Worm (Caenorhabditis elegans) whole organism, mixed stage, embryonic: Measurements from ENCODE around the gene spig-4.

Experiments
- M03D4.4 ChIP-seq: sonication (generic microtip); optimal IDR thresholded peaks from 2 replicates; lab custom pipeline; 2017; ENCODE audit warnings: mild to moderate bottlenecking, missing genetic modification characterization, missing compliant biosample characterization
- bed-3 ChIP-seq: fragments of 200-800 bp; sonication (Bioruptor generic); optimal IDR thresholded peaks from 3 replicates; lab custom pipeline; 2018; ENCODE audit warnings: mild to moderate bottlenecking, missing genetic modification characterization, moderate library complexity, missing compliant biosample characterization
- ceh-39 ChIP-seq: fragments of 150-350 bp; optimal IDR thresholded peaks from 2 replicates; lab custom pipeline; 2014; ENCODE audit warnings: missing biosample characterization, missing genetic modification characterization
- ceh-43 ChIP-seq: fragments of 200-800 bp; sonication (Bioruptor generic); optimal IDR thresholded peaks from 2 replicates; lab custom pipeline; 2018; ENCODE audit warnings: mild to moderate bottlenecking, missing genetic modification characterization, moderate library complexity, missing compliant biosample characterization
- ceh-83 ChIP-seq: fragments of 200-800 bp; sonication (Bioruptor generic); optimal IDR thresholded peaks from 2 replicates; lab custom pipeline; 2018; ENCODE audit warnings: mild to moderate bottlenecking, missing genetic modification characterization, missing compliant biosample characterization
- ces-1 ChIP-seq: fragments of 150-350 bp; optimal IDR thresholded peaks from 2 replicates; lab custom pipeline; 2014; ENCODE audit warnings: missing biosample characterization, missing genetic modification reagents, missing genetic modification characterization
- cnd-1 ChIP-seq: fragments of 200-800 bp; sonication (Bioruptor generic); optimal IDR thresholded peaks from 2 replicates; lab custom pipeline; 2018; ENCODE audit warnings: mild to moderate bottlenecking, missing genetic modification characterization, missing compliant biosample characterization
- drap-1 ChIP-seq: fragments of 200-800 bp; sonication (Bioruptor generic); optimal IDR thresholded peaks from 3 replicates; lab custom pipeline; 2018; ENCODE audit warnings: mild to moderate bottlenecking, missing genetic modification characterization, missing compliant biosample characterization
- elt-1 ChIP-seq: sonication (generic microtip); optimal IDR thresholded peaks from 2 replicates; lab custom pipeline; 2017; ENCODE audit warnings: missing genetic modification characterization, mild to moderate bottlenecking, missing compliant biosample characterization, antibody characterized with exemption, moderate library complexity, borderline replicate concordance; ENCODE audit not compliant: insufficient read depth
- elt-3 ChIP-seq: fragments of 150-350 bp; optimal IDR thresholded peaks from 2 replicates; lab custom pipeline; 2014; ENCODE audit warnings: missing biosample characterization, missing genetic modification characterization
- flh-1 ChIP-seq: fragments of 200-800 bp; sonication (Bioruptor generic); optimal IDR thresholded peaks from 2 replicates; lab custom pipeline; 2018; ENCODE audit warnings: mild to moderate bottlenecking, missing genetic modification characterization, moderate library complexity, missing compliant biosample characterization
- ham-2 ChIP-seq: fragments of 200-800 bp; sonication (Bioruptor generic); optimal IDR thresholded peaks from 2 replicates; lab custom pipeline; 2018; ENCODE audit warnings: mild to moderate bottlenecking, missing genetic modification characterization, missing compliant biosample characterization
- hlh-1 ChIP-seq: fragments of 150-350 bp; optimal IDR thresholded peaks from 2 replicates; lab custom pipeline; 2014; ENCODE audit warnings: missing biosample characterization, missing genetic modification reagents, missing genetic modification characterization
- lin-13 ChIP-seq: fragments of 150-350 bp; optimal IDR thresholded peaks from 2 replicates; lab custom pipeline; 2014; ENCODE audit warnings: missing biosample characterization, missing genetic modification characterization
- lin-32 ChIP-seq: fragments of 200-800 bp; sonication (Bioruptor generic); optimal IDR thresholded peaks from 2 replicates; lab custom pipeline; 2018; ENCODE audit warnings: mild to moderate bottlenecking, missing genetic modification characterization, missing compliant biosample characterization
- mep-1 ChIP-seq: fragments of 150-350 bp; optimal IDR thresholded peaks from 2 replicates; lab custom pipeline; 2017; ENCODE audit warnings: missing biosample characterization, missing genetic modification reagents, missing genetic modification characterization, inconsistent platforms
- mls-2 ChIP-seq: sonication (generic microtip); optimal IDR thresholded peaks from 2 replicates; lab custom pipeline; 2016; ENCODE audit warnings: mild to moderate bottlenecking, missing genetic modification characterization, moderate library complexity, missing compliant biosample characterization
- nhr-28 ChIP-seq: fragments of 150-350 bp; optimal IDR thresholded peaks from 2 replicates; lab custom pipeline; 2014; ENCODE audit warnings: missing biosample characterization, missing genetic modification characterization
- nhr-76 ChIP-seq: sonication (generic microtip); optimal IDR thresholded peaks from 2 replicates; lab custom pipeline; 2017; ENCODE audit warnings: missing biosample characterization, missing genetic modification characterization
- pha-4 ChIP-seq: fragments of 150-350 bp; optimal IDR thresholded peaks from 2 replicates; lab custom pipeline; 2018; ENCODE audit warnings: missing biosample characterization, missing genetic modification reagents, missing genetic modification characterization
- sem-2 ChIP-seq: fragments of 200-800 bp; sonication (Bioruptor generic); optimal IDR thresholded peaks from 2 replicates; lab custom pipeline; 2018; ENCODE audit warnings: mild to moderate bottlenecking, missing genetic modification characterization, missing compliant biosample characterization
- snpc-4 ChIP-seq: fragments of 150-350 bp; optimal IDR thresholded peaks from 2 replicates; lab custom pipeline; 2014; ENCODE audit warnings: missing biosample characterization, missing genetic modification characterization
- sptf-1 ChIP-seq: sonication (generic microtip); optimal IDR thresholded peaks from 2 replicates; lab custom pipeline; 2017; ENCODE audit warnings: mild to moderate bottlenecking, missing genetic modification characterization, moderate library complexity, missing compliant biosample characterization
- unc-120 ChIP-seq: sonication (generic microtip); optimal IDR thresholded peaks from 2 replicates; lab custom pipeline; 2017; ENCODE audit warnings: missing genetic modification characterization, missing compliant biosample characterization; ENCODE audit not compliant: poor library complexity, severe bottlenecking
- unc-39 ChIP-seq: fragments of 150-350 bp; optimal IDR thresholded peaks from 2 replicates; lab custom pipeline; 2014; ENCODE audit warnings: missing biosample characterization, missing genetic modification characterization
- unc-62 ChIP-seq: fragments of 150-350 bp; optimal IDR thresholded peaks from 2 replicates; lab custom pipeline; 2014; ENCODE audit warnings: missing biosample characterization, missing genetic modification reagents, missing genetic modification characterization
- zip-8 ChIP-seq: fragments of 150-350 bp; optimal IDR thresholded peaks from 2 replicates; lab custom pipeline; 2014; ENCODE audit warnings: missing biosample characterization, missing genetic modification characterization
- ztf-11 ChIP-seq: fragments of 150-350 bp; optimal IDR thresholded peaks from 2 replicates; lab custom pipeline; 2014; ENCODE audit warnings: missing biosample characterization, missing genetic modification characterization

spig-4 gene

ce11 chrV:14294396-14294795 is 12.3 kb downstream of the spig-4 start, which contains the start of gene F14D7.9:
TSS of gene F14D7.9 (plus strand) at chrV:14294696.
- no peak for TF ChIP-seq cnd-1 (tag; lab: Kevin White, UChicago)
- TF ChIP-seq snpc-4 (tag; lab: Kevin White, UChicago), result no peak
- TF ChIP-seq ham-2 (GFP tag; lab: Kevin White, UChicago), result no peak
- TF ChIP-seq zip-8 (tag; lab: Kevin White, UChicago), result no peak
- TF ChIP-seq ceh-83 (GFP tag; lab: Kevin White, UChicago), result no peak
- TF ChIP-seq nhr-76 (tag; lab: Kevin White, UChicago), result no peak
- TF ChIP-seq drap-1, result no peak
- TF ChIP-seq ceh-43 (GFP tag; lab: Kevin White, UChicago), result no peak
- no peak for TF ChIP-seq sem-2 (GFP tag; lab: Kevin White, UChicago)
- no peak for TF ChIP-seq ces-1 (GFP tag; lab: Kevin White, UChicago)
- no peak for TF ChIP-seq unc-39 (tag; lab: Kevin White, UChicago)
- TF ChIP-seq elt-3 (tag; lab: Kevin White, UChicago), result no peak

ce11 chrV:14293667-14294194 is 12.9 kb downstream of the spig-4 start, which contains the start of gene F14D7.2:
TSS of gene F14D7.2 (minus strand) at chrV:14293717.
- TF ChIP-seq drap-1, result no peak
- no peak for TF ChIP-seq ztf-11 (tag; lab: Kevin White, UChicago)
- no peak for TF ChIP-seq lin-32
- TF ChIP-seq unc-62, result no peak
- no peak for TF ChIP-seq M03D4.4 (tag; lab: Kevin White, UChicago)
- no peak for TF ChIP-seq nhr-28

ce11 chrV:14290636-14291035 is 16.0 kb downstream of the spig-4 start, which contains the start of gene F14D7.18:
TSS of gene F14D7.18 (minus strand) at chrV:14290736.
- TF ChIP-seq elt-3 (tag; lab: Kevin White, UChicago), result no peak
- TF ChIP-seq lin-32, result no peak
- no peak for TF ChIP-seq nhr-28
- no peak for TF ChIP-seq elt-1
- no peak for TF ChIP-seq ces-1 (GFP tag; lab: Kevin White, UChicago)
- no peak for TF ChIP-seq mep-1 (tag; lab: Kevin White, UChicago)
- TF ChIP-seq sptf-1, result no peak
- TF ChIP-seq ztf-11 (tag; lab: Kevin White, UChicago), result no peak
- TF ChIP-seq pha-4 (tag; lab: Kevin White, UChicago), result no peak
- TF ChIP-seq M03D4.4 (tag; lab: Kevin White, UChicago), result no peak
- TF ChIP-seq flh-1, result no peak
- no peak for TF ChIP-seq unc-39 (tag; lab: Kevin White, UChicago)
- TF ChIP-seq ham-2 (GFP tag; lab: Kevin White, UChicago), result no peak
- no peak for TF ChIP-seq unc-120
- no peak for TF ChIP-seq lin-13 (tag; lab: Kevin White, UChicago)
- TF ChIP-seq drap-1, result no peak
- TF ChIP-seq sem-2 (GFP tag; lab: Kevin White, UChicago), result no peak
- no peak for TF ChIP-seq ceh-43 (GFP tag; lab: Kevin White, UChicago)

- TF ChIP-seq zip-8 (tag; lab: Kevin White, UChicago) (no peak), mep-1 (tag; lab: Kevin White, UChicago) (no peak), bed-3 (GFP tag; lab: Kevin White, UChicago) (no peak), lin-13 (tag; lab: Kevin White, UChicago) (no peak), hlh-1 (tag; lab: Kevin White, UChicago) (no peak), ces-1 (GFP tag; lab: Kevin White, UChicago) (no peak)
Measured at ce11 chrV:14289363-14289762, 17.3 kb downstream of the spig-4 start, which contains the start of gene F14D7.1. TSS of gene F14D7.1 (minus strand) at chrV:14289463.

ce11 chrV:14285803-14286202 is 20.9 kb downstream of the spig-4 start, which contains the start of gene F40G12.11:
TSS of gene F40G12.11 (plus strand) at chrV:14286171.
- no peak for TF ChIP-seq lin-32
- no peak for TF ChIP-seq sptf-1
- TF ChIP-seq nhr-28, result no peak
- TF ChIP-seq unc-62, result no peak
- no peak for TF ChIP-seq mls-2 (tag; lab: Kevin White, UChicago)
- TF ChIP-seq bed-3 (GFP tag; lab: Kevin White, UChicago), result no peak

- TF ChIP-seq drap-1 (no peak), sem-2 (GFP tag; lab: Kevin White, UChicago) (no peak), pha-4 (tag; lab: Kevin White, UChicago) (no peak), ceh-39 (no peak)
Measured at ce11 chrV:14283241-14283640, 23.4 kb downstream of the spig-4 start, which contains the start of gene F40G12.10. TSS of gene F40G12.10 (plus strand) at chrV:14283541.
